Fruit fly (Drosophila melanogaster) whole organism, pupa: ENCODE results near the gene CG15035.

Experiments used
- CG13204 ChIP-seq: fragments of 200-800 bp; sonication (Bioruptor generic); optimal IDR thresholded peaks from 2 replicates; lab custom pipeline; 2018; ENCODE audit warnings: missing biosample characterization, mild to moderate bottlenecking, missing genetic modification characterization, moderate library complexity
- CG34367 ChIP-seq: fragments of 200-800 bp; sonication (Bioruptor generic); optimal IDR thresholded peaks from 2 replicates; lab custom pipeline; 2018; ENCODE audit warnings: missing biosample characterization, mild to moderate bottlenecking, missing genetic modification characterization
- CG4496 ChIP-seq: fragments of 200-800 bp; sonication (Bioruptor generic); IDR thresholded peaks from 3 replicates; pipeline ENCODE4 v1.3.6; 2022; ENCODE audit warnings: missing biosample characterization, missing genetic modification characterization
- D1 ChIP-seq: fragments of 200-800 bp; sonication (Bioruptor generic); optimal IDR thresholded peaks from 2 replicates; lab custom pipeline; 2018; ENCODE audit warnings: missing biosample characterization, mild to moderate bottlenecking, missing genetic modification characterization, moderate library complexity
- EcR ChIP-seq: fragments of 200-800 bp; sonication (Bioruptor generic); optimal IDR thresholded peaks from 3 replicates; lab custom pipeline; 2019; ENCODE audit warnings: missing biosample characterization, missing genetic modification characterization, mild to moderate bottlenecking, moderate library complexity, missing genetic modification reagents

DNA sequence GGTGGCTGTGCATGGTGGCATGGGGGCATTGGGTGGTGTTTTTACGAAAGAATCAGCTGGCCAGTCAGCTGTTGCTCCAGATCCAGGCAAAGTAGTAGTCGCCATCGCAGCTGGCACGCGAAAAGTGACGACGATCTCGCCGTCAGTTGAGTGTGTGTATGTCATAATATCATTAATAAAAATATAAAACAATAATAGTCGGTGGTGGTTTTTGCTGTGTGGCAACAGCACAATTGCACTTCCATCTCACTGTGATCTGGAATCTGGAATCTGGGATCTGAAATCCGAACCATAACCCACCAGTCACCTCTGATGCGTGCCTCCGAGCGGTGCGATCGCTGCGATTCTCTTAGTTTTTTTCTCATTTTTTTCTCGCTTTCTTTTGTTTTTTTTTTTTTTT, 15.3 kb upstream of the CG15035 start, which contains the start of gene rumpel:
- TF ChIP-seq CG34367 (tag; lab: Kevin White, UChicago): no peak
- TF ChIP-seq CG4496 (GFP tag; lab: Robert Waterston, UW): no peak
- TF ChIP-seq D1 (tag; lab: Kevin White, UChicago): no peak
- TF ChIP-seq EcR (GFP tag; lab: Kevin White, UChicago): no peak
- TF ChIP-seq CG13204 (GFP tag; lab: Kevin White, UChicago): no peak
